Worm (Caenorhabditis elegans) whole organism, young adult: ENCODE data around the gene R10E8.1.

Experiments used
- B0019.2 ChIP-seq: fragments of 200-800 bp; sonication (Bioruptor generic); conservative IDR thresholded peaks from 2 replicates; pipeline ENCODE4 v1.3.6; 2022; ENCODE audit warnings: missing genetic modification reagents, missing genetic modification characterization, missing compliant biosample characterization
- B0035.1 ChIP-seq: sonication (generic microtip); optimal IDR thresholded peaks from 2 replicates; lab custom pipeline; 2016; ENCODE audit warnings: missing genetic modification characterization, mild to moderate bottlenecking, missing compliant biosample characterization, missing genotype, missing genetic modification reagents
- F10E7.11 ChIP-seq: sonication (generic microtip); optimal IDR thresholded peaks from 2 replicates; lab custom pipeline; 2017; ENCODE audit warnings: mild to moderate bottlenecking, missing genetic modification characterization, moderate library complexity, missing compliant biosample characterization
- F33H1.4 ChIP-seq: fragments of 200-800 bp; sonication (Bioruptor generic); IDR thresholded peaks from 2 replicates; pipeline ENCODE4 v1.3.6; 2022; ENCODE audit warnings: missing genetic modification reagents, missing genetic modification characterization, missing compliant biosample characterization
- F39B2.1 ChIP-seq: fragments of 200-800 bp; sonication (Bioruptor generic); IDR thresholded peaks from 2 replicates; pipeline ENCODE4 v1.3.6; 2022; ENCODE audit warnings: missing genetic modification reagents, missing genetic modification characterization, missing compliant biosample characterization
- F55B11.4 ChIP-seq: sonication (generic microtip); optimal IDR thresholded peaks from 2 replicates; lab custom pipeline; 2016; ENCODE audit warnings: missing compliant biosample characterization, missing genetic modification characterization, borderline replicate concordance; ENCODE audit not compliant: insufficient read depth
- F57A8.1 ChIP-seq: fragments of 200-800 bp; sonication (Bioruptor generic); optimal IDR thresholded peaks from 2 replicates; lab custom pipeline; 2018; ENCODE audit warnings: mild to moderate bottlenecking, missing genetic modification characterization, moderate library complexity, missing compliant biosample characterization
- K12H6.12 ChIP-seq: fragments of 200-800 bp; sonication (Bioruptor generic); optimal IDR thresholded peaks from 2 replicates; lab custom pipeline; 2018; ENCODE audit warnings: mild to moderate bottlenecking, missing genetic modification characterization, missing compliant biosample characterization
- Y53F4B.3 ChIP-seq: fragments of 200-800 bp; sonication (Bioruptor generic); IDR thresholded peaks from 2 replicates; pipeline ENCODE4 v1.3.6; 2022; ENCODE audit warnings: missing genetic modification reagents, missing genetic modification characterization, missing compliant biosample characterization
- Y53G8AR.9 ChIP-seq: fragments of 200-800 bp; sonication (Bioruptor generic); conservative IDR thresholded peaks from 2 replicates; pipeline ENCODE4 v1.3.6; 2022; ENCODE audit warnings: missing genetic modification reagents, missing genetic modification characterization, missing compliant biosample characterization
- Y67H2A.10 ChIP-seq: fragments of 200-800 bp; sonication (Bioruptor generic); conservative IDR thresholded peaks from 2 replicates; pipeline ENCODE4 v1.3.6; 2022; ENCODE audit warnings: missing genetic modification reagents, missing genetic modification characterization, missing compliant biosample characterization
- Y95B8A.8 ChIP-seq: fragments of 200-800 bp; sonication (Bioruptor generic); IDR thresholded peaks from 2 replicates; pipeline ENCODE4 v1.3.6; 2022; ENCODE audit warnings: missing genetic modification reagents, missing genetic modification characterization, missing compliant biosample characterization
- akir-1 ChIP-seq: fragments of 200-800 bp; sonication (Bioruptor generic); optimal IDR thresholded peaks from 2 replicates; lab custom pipeline; 2018; ENCODE audit warnings: mild to moderate bottlenecking, missing genetic modification characterization, moderate library complexity, missing compliant biosample characterization
- attf-3 ChIP-seq: fragments of 200-800 bp; sonication (Bioruptor generic); conservative IDR thresholded peaks from 2 replicates; pipeline ENCODE4 v1.3.6; 2022; ENCODE audit warnings: missing genetic modification reagents, missing genetic modification characterization, missing compliant biosample characterization
- attf-5 ChIP-seq: fragments of 200-800 bp; sonication (Bioruptor generic); optimal IDR thresholded peaks from 2 replicates; lab custom pipeline; 2018; ENCODE audit warnings: mild to moderate bottlenecking, missing genetic modification characterization, missing compliant biosample characterization
- ccch-3 ChIP-seq: fragments of 200-800 bp; sonication (Bioruptor generic); optimal IDR thresholded peaks from 2 replicates; lab custom pipeline; 2018; ENCODE audit warnings: mild to moderate bottlenecking, missing genetic modification characterization, missing compliant biosample characterization
- ceh-27 ChIP-seq: fragments of 200-800 bp; sonication (Bioruptor generic); optimal IDR thresholded peaks from 2 replicates; lab custom pipeline; 2018; ENCODE audit warnings: mild to moderate bottlenecking, missing genetic modification characterization, moderate library complexity, missing compliant biosample characterization
- die-1 ChIP-seq: sonication (generic microtip); optimal IDR thresholded peaks from 2 replicates; lab custom pipeline; 2016; ENCODE audit warnings: missing genotype, mild to moderate bottlenecking, missing genetic modification characterization, missing compliant biosample characterization
- dpff-1 ChIP-seq: sonication (generic microtip); optimal IDR thresholded peaks from 2 replicates; lab custom pipeline; 2017; ENCODE audit warnings: mild to moderate bottlenecking, missing genetic modification characterization, missing compliant biosample characterization
- egl-18 ChIP-seq: fragments of 200-800 bp; sonication (Bioruptor generic); IDR thresholded peaks from 2 replicates; pipeline ENCODE4 v1.3.6; 2022; ENCODE audit warnings: missing genetic modification reagents, missing genetic modification characterization, missing compliant biosample characterization
- egl-44 ChIP-seq: fragments of 200-800 bp; sonication (Bioruptor generic); IDR thresholded peaks from 2 replicates; pipeline ENCODE4 v1.3.6; 2022; ENCODE audit warnings: missing genetic modification reagents, missing genetic modification characterization, missing compliant biosample characterization
- hlh-12 ChIP-seq: sonication (generic microtip); optimal IDR thresholded peaks from 2 replicates; lab custom pipeline; 2016; ENCODE audit warnings: missing genetic modification characterization, missing compliant biosample characterization
- hrde-1 ChIP-seq: sonication (generic microtip); optimal IDR thresholded peaks from 2 replicates; lab custom pipeline; 2016; ENCODE audit warnings: missing genetic modification characterization, mild to moderate bottlenecking, missing compliant biosample characterization, moderate library complexity, missing genotype, missing genetic modification reagents, borderline replicate concordance
- let-526 ChIP-seq: fragments of 200-800 bp; sonication (Bioruptor generic); IDR thresholded peaks from 2 replicates; pipeline ENCODE4 v1.3.6; 2022; ENCODE audit warnings: missing genetic modification reagents, missing genetic modification characterization, missing compliant biosample characterization
- let-607 ChIP-seq, 2 experiments: fragments of 200-800 bp in 1 of 2; sonication (Bioruptor generic) in 1 of 2; sonication (generic microtip) in 1 of 2; optimal IDR thresholded peaks; 2 replicates each; lab custom pipeline; 2016 to 2018; ENCODE audit warnings: mild to moderate bottlenecking in 2 of 2, missing compliant biosample characterization in 2 of 2, missing genetic modification characterization in 2 of 2, moderate library complexity in 2 of 2, missing genotype in 1 of 2
- lin-26 ChIP-seq: fragments of 200-800 bp; sonication (Bioruptor generic); IDR thresholded peaks from 2 replicates; pipeline ENCODE4 v1.3.6; 2022; ENCODE audit warnings: missing genetic modification reagents, missing genetic modification characterization, missing compliant biosample characterization
- mcd-1 ChIP-seq: fragments of 200-800 bp; sonication (Bioruptor generic); IDR thresholded peaks from 2 replicates; pipeline ENCODE4 v1.3.6; 2022; ENCODE audit warnings: missing genetic modification reagents, missing genetic modification characterization, missing compliant biosample characterization
- nfya-2 ChIP-seq: fragments of 200-800 bp; sonication (Bioruptor generic); IDR thresholded peaks from 2 replicates; pipeline ENCODE4 v1.3.6; 2022; ENCODE audit warnings: missing genetic modification reagents, missing genetic modification characterization, missing compliant biosample characterization
- nfyb-1 ChIP-seq: fragments of 200-800 bp; sonication (Bioruptor generic); IDR thresholded peaks from 2 replicates; pipeline ENCODE4 v1.3.6; 2022; ENCODE audit warnings: missing genetic modification reagents, missing genetic modification characterization, missing compliant biosample characterization
- nhr-80 ChIP-seq: sonication (generic microtip); optimal IDR thresholded peaks from 2 replicates; lab custom pipeline; 2016; ENCODE audit warnings: missing genetic modification characterization, missing compliant biosample characterization
- rcor-1 ChIP-seq: fragments of 200-800 bp; sonication (Bioruptor generic); IDR thresholded peaks from 2 replicates; pipeline ENCODE4 v1.3.6; 2022; ENCODE audit warnings: missing genetic modification reagents, missing genetic modification characterization, missing compliant biosample characterization
- snpc-1.1 ChIP-seq: sonication (generic microtip); optimal IDR thresholded peaks from 2 replicates; lab custom pipeline; 2017; ENCODE audit warnings: missing genetic modification characterization, mild to moderate bottlenecking, missing compliant biosample characterization, antibody characterized with exemption, moderate library complexity, missing genotype, missing genetic modification reagents; ENCODE audit not compliant: insufficient read depth
- snpc-1.3 ChIP-seq: sonication (generic microtip); optimal IDR thresholded peaks from 2 replicates; lab custom pipeline; 2017; ENCODE audit warnings: missing genetic modification characterization, mild to moderate bottlenecking, missing compliant biosample characterization, antibody characterized with exemption, moderate library complexity, missing genotype, missing genetic modification reagents; ENCODE audit not compliant: insufficient read depth
- snpc-3.4 ChIP-seq: sonication (generic microtip); optimal IDR thresholded peaks from 2 replicates; lab custom pipeline; 2017; ENCODE audit warnings: missing genetic modification characterization, mild to moderate bottlenecking, missing compliant biosample characterization, antibody characterized with exemption, moderate library complexity, missing genotype, missing genetic modification reagents
- snpc-4 ChIP-seq, 5 experiments: fragments of 150-350 bp in 1 of 5; sonication (generic microtip) in 4 of 5; optimal IDR thresholded peaks; 2 replicates each; lab custom pipeline; 2014 to 2018; ENCODE audit warnings: missing genetic modification characterization in 5 of 5, missing biosample characterization in 3 of 5, antibody characterized with exemption in 2 of 5, mild to moderate bottlenecking in 2 of 5, missing compliant biosample characterization in 2 of 5, missing genotype in 2 of 5, moderate library complexity in 2 of 5, missing genetic modification reagents in 1 of 5
- unc-62 ChIP-seq: fragments of 150-350 bp; optimal IDR thresholded peaks from 2 replicates; lab custom pipeline; 2014; ENCODE audit warnings: missing biosample characterization, missing genetic modification reagents, missing genetic modification characterization
- ztf-18 ChIP-seq: sonication (generic microtip); optimal IDR thresholded peaks from 2 replicates; lab custom pipeline; 2016; ENCODE audit warnings: missing genotype, mild to moderate bottlenecking, missing genetic modification characterization, missing compliant biosample characterization
- ztf-25 ChIP-seq: fragments of 200-800 bp; sonication (Bioruptor generic); IDR thresholded peaks from 2 replicates; pipeline ENCODE4 v1.3.6; 2022; ENCODE audit warnings: missing genetic modification reagents, missing genetic modification characterization, missing compliant biosample characterization
- ztf-26 ChIP-seq: sonication (generic microtip); optimal IDR thresholded peaks from 2 replicates; lab custom pipeline; 2017; ENCODE audit warnings: missing genetic modification characterization, missing compliant biosample characterization
- ztf-3 ChIP-seq: fragments of 200-800 bp; sonication (Bioruptor generic); optimal IDR thresholded peaks from 2 replicates; lab custom pipeline; 2018; ENCODE audit warnings: mild to moderate bottlenecking, missing genetic modification characterization, missing compliant biosample characterization

The R10E8.1 gene

ce11 chrV:18268744-18269143 lies 16.5 kb upstream of the R10E8.1 start, which contains the start of gene fbxa-213:
fbxa-213 (minus strand) TSS chrV:18268844.
- TF ChIP-seq egl-18 (GFP tag; lab: Robert Waterston, UW) (no peak), F33H1.4 (GFP tag; lab: Robert Waterston, UW) (no peak), snpc-1.3 (tag; lab: Kevin White, UChicago) (no peak), hlh-12 (tag; lab: Kevin White, UChicago) (no peak), Y95B8A.8 (GFP tag; lab: Robert Waterston, UW) (no peak), egl-44 (GFP tag; lab: Robert Waterston, UW) (no peak), attf-3 (GFP tag; lab: Robert Waterston, UW) (no peak), F57A8.1 (GFP tag; lab: Kevin White, UChicago) (no peak), Y67H2A.10 (no peak), mcd-1 (GFP tag; lab: Robert Waterston, UW) (no peak), nhr-80 (tag; lab: Kevin White, UChicago) (no peak), K12H6.12 (tag; lab: Kevin White, UChicago) (no peak), die-1 (no peak), nfya-2 (GFP tag; lab: Robert Waterston, UW) (no peak), lin-26 (GFP tag; lab: Robert Waterston, UW) (no peak)

ce11 chrV:18266238-18266637 lies 14.0 kb upstream of the R10E8.1 start, which contains the start of gene R10E8.6:
R10E8.6 (minus strand) TSS chrV:18266391.
- TF ChIP-seq nhr-80 (tag; lab: Kevin White, UChicago) (peak; percentile 48), nfyb-1 (no peak)

- no peak for TF ChIP-seq die-1
- TF ChIP-seq let-607 (tag; optimal IDR thresholded peaks at IDR 0.05; lab: Kevin White, UChicago) = no peak
- no peak for TF ChIP-seq unc-62 (GFP tag; lab: Kevin White, UChicago)
- TF ChIP-seq ccch-3 (GFP tag; lab: Kevin White, UChicago) = no peak
- no peak for TF ChIP-seq dpff-1
- no peak for TF ChIP-seq hrde-1 (tag; lab: Kevin White, UChicago)
- TF ChIP-seq snpc-3.4 (tag; lab: Kevin White, UChicago) = no peak
- no peak for TF ChIP-seq akir-1 (GFP tag; lab: Kevin White, UChicago)
- no peak for TF ChIP-seq F55B11.4 (tag; lab: Kevin White, UChicago)
- no peak for TF ChIP-seq snpc-4 (GFP tag; optimal IDR thresholded peaks at IDR 0.05; lab: Kevin White, UChicago)
- no peak for TF ChIP-seq snpc-4 (tag; optimal IDR thresholded peaks at IDR 0.05; lab: Kevin White, UChicago)
- TF ChIP-seq B0019.2 = no peak
- TF ChIP-seq ztf-26 (tag; lab: Kevin White, UChicago) = no peak
- TF ChIP-seq rcor-1 (GFP tag; lab: Robert Waterston, UW) = no peak
These were observed 13.3 kb upstream of the R10E8.1 start for ce11 chrV:18265514-18265913.

ce11 chrV:18254483-18254882 lies 2.3 kb upstream of the R10E8.1 start, which contains the start of gene R10E8.5:
R10E8.5 (plus strand) TSS chrV:18254783.
- TF ChIP-seq lin-26 (GFP tag; lab: Robert Waterston, UW) (no peak), nfya-2 (GFP tag; lab: Robert Waterston, UW) (no peak), let-526 (GFP tag; lab: Robert Waterston, UW) (no peak), snpc-1.3 (tag; lab: Kevin White, UChicago) (no peak), attf-5 (GFP tag; lab: Kevin White, UChicago) (no peak), ceh-27 (GFP tag; lab: Kevin White, UChicago) (no peak), Y53G8AR.9 (no peak), Y53F4B.3 (GFP tag; lab: Robert Waterston, UW) (no peak), F39B2.1 (GFP tag; lab: Robert Waterston, UW) (no peak), ztf-3 (no peak), snpc-1.1 (tag; lab: Kevin White, UChicago) (no peak), ztf-18 (tag; lab: Kevin White, UChicago) (no peak), ztf-25 (GFP tag; lab: Robert Waterston, UW) (no peak), B0035.1 (tag; lab: Kevin White, UChicago) (no peak), F10E7.11 (no peak)
